Worm (Caenorhabditis elegans) whole organism, young adult: ENCODE measurements around the gene T04A8.7.

Source experiments
- B0019.2 ChIP-seq: fragments of 200-800 bp; sonication (Bioruptor generic); conservative IDR thresholded peaks from 2 replicates; pipeline ENCODE4 v1.3.6; 2022; ENCODE audit warnings: missing genetic modification reagents, missing genetic modification characterization, missing compliant biosample characterization
- B0035.1 ChIP-seq: sonication (generic microtip); optimal IDR thresholded peaks from 2 replicates; lab custom pipeline; 2016; ENCODE audit warnings: missing genetic modification characterization, mild to moderate bottlenecking, missing compliant biosample characterization, missing genotype, missing genetic modification reagents
- F33H1.4 ChIP-seq: fragments of 200-800 bp; sonication (Bioruptor generic); IDR thresholded peaks from 2 replicates; pipeline ENCODE4 v1.3.6; 2022; ENCODE audit warnings: missing genetic modification reagents, missing genetic modification characterization, missing compliant biosample characterization
- F39B2.1 ChIP-seq: fragments of 200-800 bp; sonication (Bioruptor generic); IDR thresholded peaks from 2 replicates; pipeline ENCODE4 v1.3.6; 2022; ENCODE audit warnings: missing genetic modification reagents, missing genetic modification characterization, missing compliant biosample characterization
- F55B11.4 ChIP-seq: sonication (generic microtip); optimal IDR thresholded peaks from 2 replicates; lab custom pipeline; 2016; ENCODE audit warnings: missing compliant biosample characterization, missing genetic modification characterization, borderline replicate concordance; ENCODE audit not compliant: insufficient read depth
- K12H6.12 ChIP-seq: fragments of 200-800 bp; sonication (Bioruptor generic); optimal IDR thresholded peaks from 2 replicates; lab custom pipeline; 2018; ENCODE audit warnings: mild to moderate bottlenecking, missing genetic modification characterization, missing compliant biosample characterization
- Y53G8AR.9 ChIP-seq: fragments of 200-800 bp; sonication (Bioruptor generic); conservative IDR thresholded peaks from 2 replicates; pipeline ENCODE4 v1.3.6; 2022; ENCODE audit warnings: missing genetic modification reagents, missing genetic modification characterization, missing compliant biosample characterization
- Y56A3A.18 ChIP-seq: fragments of 200-800 bp; sonication (Bioruptor generic); IDR thresholded peaks from 2 replicates; pipeline ENCODE4 v1.3.6; 2022; ENCODE audit warnings: missing genetic modification reagents, missing genetic modification characterization, missing compliant biosample characterization
- atf-7 ChIP-seq: sonication (generic microtip); optimal IDR thresholded peaks from 2 replicates; lab custom pipeline; 2017; ENCODE audit warnings: mild to moderate bottlenecking, missing genetic modification characterization, missing compliant biosample characterization
- attf-5 ChIP-seq: fragments of 200-800 bp; sonication (Bioruptor generic); optimal IDR thresholded peaks from 2 replicates; lab custom pipeline; 2018; ENCODE audit warnings: mild to moderate bottlenecking, missing genetic modification characterization, missing compliant biosample characterization
- ccch-3 ChIP-seq: fragments of 200-800 bp; sonication (Bioruptor generic); optimal IDR thresholded peaks from 2 replicates; lab custom pipeline; 2018; ENCODE audit warnings: mild to moderate bottlenecking, missing genetic modification characterization, missing compliant biosample characterization
- cebp-1 ChIP-seq, 2 experiments: fragments of 200-800 bp in 1 of 2; sonication (Bioruptor generic) in 1 of 2; sonication (generic microtip) in 1 of 2; IDR thresholded peaks in 1 of 2; optimal IDR thresholded peaks in 1 of 2; 2 replicates each; pipeline versions ENCODE4 v1.3.6 to Lab custom; 2017 to 2022; ENCODE audit warnings: missing compliant biosample characterization in 2 of 2, missing genetic modification characterization in 2 of 2, mild to moderate bottlenecking in 1 of 2, missing genetic modification reagents in 1 of 2, moderate library complexity in 1 of 2
- ceh-27 ChIP-seq: fragments of 200-800 bp; sonication (Bioruptor generic); optimal IDR thresholded peaks from 2 replicates; lab custom pipeline; 2018; ENCODE audit warnings: mild to moderate bottlenecking, missing genetic modification characterization, moderate library complexity, missing compliant biosample characterization
- ceh-58 ChIP-seq: fragments of 200-800 bp; sonication (Bioruptor generic); IDR thresholded peaks from 2 replicates; pipeline ENCODE4 v1.3.6; 2022; ENCODE audit warnings: missing genetic modification characterization, missing compliant biosample characterization
- chd-7 ChIP-seq: sonication (generic microtip); optimal IDR thresholded peaks from 2 replicates; lab custom pipeline; 2016; ENCODE audit warnings: mild to moderate bottlenecking, missing genetic modification characterization, moderate library complexity, missing compliant biosample characterization
- dox-1 ChIP-seq: fragments of 200-800 bp; sonication (Bioruptor generic); IDR thresholded peaks from 2 replicates; pipeline ENCODE4 v1.3.6; 2022; ENCODE audit warnings: missing genetic modification reagents, missing genetic modification characterization, missing compliant biosample characterization
- dpff-1 ChIP-seq: sonication (generic microtip); optimal IDR thresholded peaks from 2 replicates; lab custom pipeline; 2017; ENCODE audit warnings: mild to moderate bottlenecking, missing genetic modification characterization, missing compliant biosample characterization
- egl-44 ChIP-seq: fragments of 200-800 bp; sonication (Bioruptor generic); IDR thresholded peaks from 2 replicates; pipeline ENCODE4 v1.3.6; 2022; ENCODE audit warnings: missing genetic modification reagents, missing genetic modification characterization, missing compliant biosample characterization
- egrh-3 ChIP-seq: fragments of 200-800 bp; sonication (Bioruptor generic); IDR thresholded peaks from 2 replicates; pipeline ENCODE4 v1.3.6; 2022; ENCODE audit warnings: missing genetic modification reagents, missing genetic modification characterization, missing compliant biosample characterization
- hlh-12 ChIP-seq: sonication (generic microtip); optimal IDR thresholded peaks from 2 replicates; lab custom pipeline; 2016; ENCODE audit warnings: missing genetic modification characterization, missing compliant biosample characterization
- hlh-26 ChIP-seq: fragments of 200-800 bp; sonication (Bioruptor generic); conservative IDR thresholded peaks from 2 replicates; pipeline ENCODE4 v1.3.6; 2022; ENCODE audit warnings: missing genetic modification reagents, missing genetic modification characterization, missing compliant biosample characterization
- lag-1 ChIP-seq: fragments of 200-800 bp; sonication (Bioruptor generic); IDR thresholded peaks from 2 replicates; pipeline ENCODE4 v1.3.6; 2022; ENCODE audit warnings: missing genetic modification reagents, missing genetic modification characterization, missing compliant biosample characterization
- let-526 ChIP-seq: fragments of 200-800 bp; sonication (Bioruptor generic); IDR thresholded peaks from 2 replicates; pipeline ENCODE4 v1.3.6; 2022; ENCODE audit warnings: missing genetic modification reagents, missing genetic modification characterization, missing compliant biosample characterization
- let-607 ChIP-seq, 2 experiments: fragments of 200-800 bp in 1 of 2; sonication (Bioruptor generic) in 1 of 2; sonication (generic microtip) in 1 of 2; optimal IDR thresholded peaks; 2 replicates each; lab custom pipeline; 2016 to 2018; ENCODE audit warnings: mild to moderate bottlenecking in 2 of 2, missing compliant biosample characterization in 2 of 2, missing genetic modification characterization in 2 of 2, moderate library complexity in 2 of 2, missing genotype in 1 of 2
- lin-35 ChIP-seq, 3 experiments: fragments of 150-350 bp in 2 of 3; sonication (generic microtip) in 1 of 3; optimal IDR thresholded peaks; 2 replicates each; lab custom pipeline; 2014 to 2018; ENCODE audit warnings: missing biosample characterization in 3 of 3, missing genetic modification characterization in 3 of 3, missing genetic modification reagents in 3 of 3
- lir-1 ChIP-seq: fragments of 200-800 bp; sonication (Bioruptor generic); conservative IDR thresholded peaks from 2 replicates; pipeline ENCODE4 v1.3.6; 2022; ENCODE audit warnings: missing genetic modification reagents, missing genetic modification characterization, missing compliant biosample characterization
- lsl-1 ChIP-seq: fragments of 200-800 bp; sonication (Bioruptor generic); optimal IDR thresholded peaks from 2 replicates; lab custom pipeline; 2018; ENCODE audit warnings: mild to moderate bottlenecking, missing genetic modification characterization, moderate library complexity, missing compliant biosample characterization
- madf-3 ChIP-seq: fragments of 200-800 bp; sonication (Bioruptor generic); IDR thresholded peaks from 2 replicates; pipeline ENCODE4 v1.3.6; 2022; ENCODE audit warnings: missing genetic modification reagents, missing genetic modification characterization, missing compliant biosample characterization
- madf-8 ChIP-seq: fragments of 200-800 bp; sonication (Bioruptor generic); conservative IDR thresholded peaks from 2 replicates; pipeline ENCODE4 v1.3.6; 2022; ENCODE audit warnings: missing genetic modification reagents, missing genetic modification characterization, missing compliant biosample characterization
- nfyb-1 ChIP-seq: fragments of 200-800 bp; sonication (Bioruptor generic); IDR thresholded peaks from 2 replicates; pipeline ENCODE4 v1.3.6; 2022; ENCODE audit warnings: missing genetic modification reagents, missing genetic modification characterization, missing compliant biosample characterization
- nhr-27 ChIP-seq: fragments of 200-800 bp; sonication (Bioruptor generic); optimal IDR thresholded peaks from 2 replicates; lab custom pipeline; 2018; ENCODE audit warnings: mild to moderate bottlenecking, missing genetic modification characterization, moderate library complexity, missing compliant biosample characterization
- pha-4 ChIP-seq: fragments of 150-350 bp; sonication (generic microtip); optimal IDR thresholded peaks from 2 replicates; lab custom pipeline; 2014; ENCODE audit warnings: missing biosample characterization, missing genetic modification reagents, missing genetic modification characterization
- rcor-1 ChIP-seq: fragments of 200-800 bp; sonication (Bioruptor generic); IDR thresholded peaks from 2 replicates; pipeline ENCODE4 v1.3.6; 2022; ENCODE audit warnings: missing genetic modification reagents, missing genetic modification characterization, missing compliant biosample characterization
- repo-1 ChIP-seq: sonication (generic microtip); optimal IDR thresholded peaks from 2 replicates; lab custom pipeline; 2017; ENCODE audit warnings: mild to moderate bottlenecking, missing genetic modification characterization, missing compliant biosample characterization
- rpc-1 ChIP-seq, 2 experiments: fragments of 150-350 bp in 1 of 2; sonication (generic microtip) in 1 of 2; optimal IDR thresholded peaks; 2 replicates each; lab custom pipeline; 2014 to 2018; ENCODE audit warnings: missing biosample characterization in 1 of 2, missing genetic modification characterization in 1 of 2, missing genetic modification reagents in 1 of 2, missing genotype in 1 of 2
- sdz-38 ChIP-seq: sonication (generic microtip); optimal IDR thresholded peaks from 2 replicates; lab custom pipeline; 2016; ENCODE audit warnings: missing genotype, missing genetic modification characterization, missing compliant biosample characterization
- snpc-1.3 ChIP-seq: sonication (generic microtip); optimal IDR thresholded peaks from 2 replicates; lab custom pipeline; 2017; ENCODE audit warnings: missing genetic modification characterization, mild to moderate bottlenecking, missing compliant biosample characterization, antibody characterized with exemption, moderate library complexity, missing genotype, missing genetic modification reagents; ENCODE audit not compliant: insufficient read depth
- snpc-3.4 ChIP-seq: sonication (generic microtip); optimal IDR thresholded peaks from 2 replicates; lab custom pipeline; 2017; ENCODE audit warnings: missing genetic modification characterization, mild to moderate bottlenecking, missing compliant biosample characterization, antibody characterized with exemption, moderate library complexity, missing genotype, missing genetic modification reagents
- zfh-2 ChIP-seq: fragments of 200-800 bp; sonication (Bioruptor generic); conservative IDR thresholded peaks from 2 replicates; pipeline ENCODE4 v1.3.6; 2022; ENCODE audit warnings: missing genetic modification reagents, missing genetic modification characterization, missing compliant biosample characterization
- ztf-22 ChIP-seq: fragments of 200-800 bp; sonication (Bioruptor generic); optimal IDR thresholded peaks from 2 replicates; lab custom pipeline; 2018; ENCODE audit warnings: mild to moderate bottlenecking, missing genetic modification characterization, moderate library complexity, missing compliant biosample characterization

The T04A8.7 gene

DNA sequence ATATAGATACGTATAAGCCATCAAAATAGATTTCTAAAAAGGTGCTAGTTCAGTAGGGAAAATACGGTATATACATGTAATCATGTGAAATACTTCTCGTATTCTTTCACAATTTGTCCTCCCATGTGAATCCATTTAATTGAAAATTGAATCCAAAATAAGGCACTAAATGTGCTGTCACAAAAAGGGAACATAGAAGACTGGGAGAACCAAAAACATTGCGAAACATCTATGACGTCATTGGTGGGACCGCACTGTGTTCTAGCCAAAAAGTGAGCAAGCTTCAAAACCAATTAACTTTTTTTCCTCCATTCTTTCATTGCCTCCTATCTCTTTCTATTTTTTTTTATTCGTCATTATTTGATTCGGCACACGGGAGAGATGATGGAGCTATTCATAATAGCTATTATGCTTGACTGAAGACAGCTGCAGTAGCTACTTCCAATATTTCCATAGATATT, 36.7 kb upstream of the T04A8.7 start, which contains the start of gene cdka-1:
cdka-1 (plus strand) TSS at position 411 of the 461 bp plus-strand sequence.
- peak in 1 of 3 experiments; percentile 45 for TF ChIP-seq lin-35 (GFP tag; optimal IDR thresholded peaks at IDR 0.05; lab: Kevin White, UChicago)
- TF ChIP-seq cebp-1 (GFP tag; IDR thresholded peaks at IDR 0.05; lab: Robert Waterston, UW) = no peak
- TF ChIP-seq cebp-1 (tag; optimal IDR thresholded peaks at IDR 0.05; lab: Kevin White, UChicago) = peak; percentile 86
- TF ChIP-seq attf-5 (GFP tag; lab: Kevin White, UChicago) = no peak
- no peak for TF ChIP-seq ztf-22 (GFP tag; lab: Kevin White, UChicago)
- peak; percentile 60 for TF ChIP-seq K12H6.12 (tag; lab: Kevin White, UChicago)
- TF ChIP-seq madf-3 (GFP tag; lab: Robert Waterston, UW) = no peak
- TF ChIP-seq lir-1 (GFP tag; lab: Robert Waterston, UW) = no peak
- TF ChIP-seq F55B11.4 (tag; lab: Kevin White, UChicago) = no peak
- no peak for TF ChIP-seq nhr-27
- TF ChIP-seq atf-7 (tag; lab: Kevin White, UChicago) = peak; percentile 47
- no peak for TF ChIP-seq snpc-1.3 (tag; lab: Kevin White, UChicago)

DNA sequence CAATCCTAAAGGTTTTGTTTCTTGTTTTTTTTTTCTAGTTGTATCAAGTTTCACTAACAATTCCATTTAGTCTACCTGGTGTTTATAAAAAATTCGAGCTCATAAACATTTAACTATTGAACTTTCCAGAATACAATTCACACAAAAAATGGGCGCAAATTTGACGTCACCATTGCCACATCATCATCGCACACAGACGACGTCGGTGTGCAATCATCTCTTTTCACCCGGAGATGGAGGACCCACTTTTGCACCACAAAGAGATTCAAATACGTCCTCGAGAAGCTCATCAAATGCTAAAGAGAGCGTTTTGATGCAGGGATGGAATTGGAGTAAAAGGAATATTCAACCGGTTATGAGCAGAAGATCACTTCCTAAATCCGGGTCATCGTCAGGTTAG, 35.7 kb upstream of the T04A8.7 start:
- TF ChIP-seq sdz-38 (tag; lab: Kevin White, UChicago) (no peak), ceh-27 (peak; percentile 72)

DNA sequence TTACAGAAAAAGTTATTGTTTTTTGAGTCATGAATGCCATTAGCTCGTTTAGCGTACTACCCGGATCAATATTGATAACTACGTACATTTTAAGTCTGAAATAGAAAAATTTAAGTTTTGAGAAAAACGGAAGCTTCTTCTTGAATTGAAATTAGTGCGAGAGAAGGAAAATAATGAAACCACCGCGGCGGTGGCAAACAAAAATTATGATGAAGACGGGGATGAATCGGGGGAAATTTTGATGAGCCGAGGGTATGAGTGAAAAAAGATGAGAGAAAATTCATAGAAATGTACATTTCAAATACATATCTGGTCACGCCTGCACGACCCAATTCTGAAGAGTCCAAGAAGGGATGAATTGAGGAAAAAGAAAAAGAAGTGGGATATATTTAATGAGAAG, 29.9 kb upstream of the T04A8.7 start, which contains the start of gene T23F11.4:
T23F11.4 (minus strand) TSS at position 101 of the 400 bp plus-strand sequence.
- TF ChIP-seq F33H1.4 (no peak), atf-7 (tag; lab: Kevin White, UChicago) (no peak), ceh-58 (no peak), snpc-3.4 (no peak), F55B11.4 (tag; lab: Kevin White, UChicago) (no peak), attf-5 (GFP tag; lab: Kevin White, UChicago) (no peak), madf-8 (no peak), egl-44 (GFP tag; lab: Robert Waterston, UW) (no peak), B0019.2 (GFP tag; lab: Robert Waterston, UW) (no peak), egrh-3 (GFP tag; lab: Robert Waterston, UW) (no peak), let-607 (tag; optimal IDR thresholded peaks at IDR 0.05; lab: Kevin White, UChicago) (no peak), let-526 (GFP tag; lab: Robert Waterston, UW) (no peak), lsl-1 (GFP tag; lab: Kevin White, UChicago) (no peak), lir-1 (GFP tag; lab: Robert Waterston, UW) (no peak), rpc-1 (optimal IDR thresholded peaks at IDR 0.05; lab: Kevin White, UChicago) (no peak), rpc-1 (tag; optimal IDR thresholded peaks at IDR 0.05; lab: Kevin White, UChicago) (no peak), chd-7 (tag; lab: Kevin White, UChicago) (no peak), rcor-1 (GFP tag; lab: Robert Waterston, UW) (no peak)

DNA sequence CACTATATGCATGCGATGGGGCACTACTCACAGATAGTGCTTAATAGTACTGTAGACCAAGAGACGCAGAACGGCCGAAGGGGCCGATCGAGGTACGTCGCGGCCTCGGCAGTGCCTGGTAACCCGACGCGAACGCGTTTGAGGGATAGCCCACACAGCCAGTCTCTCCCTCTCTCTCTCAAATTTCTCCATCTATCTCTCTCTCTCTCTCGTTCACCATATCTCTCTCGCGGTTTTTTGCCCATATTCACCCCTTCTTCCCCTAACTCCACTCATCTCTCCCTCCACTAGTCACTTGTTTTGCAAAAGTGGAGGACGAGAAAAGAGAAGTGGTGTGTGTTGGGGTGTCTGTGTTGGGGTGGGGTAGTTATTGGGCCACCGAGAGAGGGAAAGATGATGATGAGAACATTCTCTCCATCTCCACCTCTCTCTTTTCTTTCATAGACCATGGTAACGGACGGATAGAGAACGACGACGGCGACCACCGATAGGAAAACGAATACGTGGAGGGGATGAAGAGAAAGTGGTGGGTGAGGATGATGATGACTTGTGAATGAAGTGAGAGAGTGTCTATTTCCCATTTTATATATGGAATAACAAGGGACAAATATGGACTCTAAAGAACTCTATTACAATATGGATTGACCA, 28.3 kb upstream of the T04A8.7 start:
- TF ChIP-seq attf-5 (GFP tag; lab: Kevin White, UChicago) (peak; percentile 6), Y53G8AR.9 (GFP tag; lab: Robert Waterston, UW) (no peak), hlh-12 (no peak), let-607 (tag; optimal IDR thresholded peaks at IDR 0.05; lab: Kevin White, UChicago) (no peak), ztf-22 (GFP tag; lab: Kevin White, UChicago) (no peak), repo-1 (tag; lab: Kevin White, UChicago) (no peak), dox-1 (GFP tag; lab: Robert Waterston, UW) (no peak), madf-3 (GFP tag; lab: Robert Waterston, UW) (no peak), pha-4 (tag; lab: Kevin White, UChicago) (no peak), B0035.1 (tag; lab: Kevin White, UChicago) (no peak), zfh-2 (GFP tag; lab: Robert Waterston, UW) (no peak), nfyb-1 (GFP tag; lab: Robert Waterston, UW) (no peak), atf-7 (tag; lab: Kevin White, UChicago) (no peak), dpff-1 (tag; lab: Kevin White, UChicago) (no peak), hlh-26 (GFP tag; lab: Robert Waterston, UW) (no peak), F39B2.1 (GFP tag; lab: Robert Waterston, UW) (no peak), ccch-3 (GFP tag; lab: Kevin White, UChicago) (no peak), lag-1 (GFP tag; lab: Robert Waterston, UW) (no peak), Y56A3A.18 (no peak)
